Worm (Caenorhabditis elegans) whole organism, late embryonic: Measurements from ENCODE around the gene snf-5.

ENCODE experiments used
- nhr-11 ChIP-seq: fragments of 150-350 bp; optimal IDR thresholded peaks from 2 replicates; lab custom pipeline; 2014; ENCODE audit warnings: missing biosample characterization, missing genetic modification characterization
- unc-86 ChIP-seq: sonication (generic microtip); optimal IDR thresholded peaks from 2 replicates; lab custom pipeline; 2016; ENCODE audit warnings: missing genetic modification characterization, missing compliant biosample characterization

DNA sequence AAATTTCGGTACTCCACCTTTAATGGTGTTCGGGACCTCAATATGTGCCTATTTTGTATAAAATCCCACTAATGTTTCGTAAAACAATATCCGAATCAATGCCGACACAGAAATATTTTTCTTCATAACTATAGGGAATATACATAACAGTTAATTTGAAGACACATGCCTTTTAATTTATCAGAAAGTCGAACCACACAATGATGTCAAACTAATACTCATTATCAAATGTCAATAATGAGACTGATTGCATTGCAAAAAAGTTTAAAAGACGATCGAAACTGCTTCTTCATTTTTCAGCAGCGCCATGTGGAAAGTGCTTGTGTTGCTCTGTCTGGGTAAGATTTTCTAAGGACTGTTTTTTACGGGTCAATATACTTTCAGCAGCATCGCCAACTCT is 35.4 kb upstream of the snf-5 start, which contains the start of gene clec-65:
- TF ChIP-seq nhr-11 (tag; lab: Kevin White, UChicago) (no peak), unc-86 (no peak)
